Fruit fly (Drosophila melanogaster) whole organism, embryonic: ENCODE measurements around the gene Tbca.

Experiments used
- ATbp ChIP-seq: fragments of 200-800 bp; sonication (Bioruptor generic); optimal IDR thresholded peaks from 2 replicates; lab custom pipeline; 2017; ENCODE audit warnings: missing biosample characterization, mild to moderate bottlenecking, missing genetic modification characterization, missing genetic modification reagents
- BtbVII ChIP-seq: fragments of 200-800 bp; sonication (Bioruptor generic); optimal IDR thresholded peaks from 3 replicates; lab custom pipeline; 2017; ENCODE audit warnings: missing biosample characterization, mild to moderate bottlenecking, missing genetic modification characterization
- CG12071 ChIP-seq: fragments of 200-800 bp; sonication (Bioruptor generic); optimal IDR thresholded peaks from 3 replicates; lab custom pipeline; 2018; ENCODE audit warnings: missing biosample characterization, mild to moderate bottlenecking, missing genetic modification characterization
- CG14710 ChIP-seq: fragments of 200-800 bp; sonication (Bioruptor generic); optimal IDR thresholded peaks from 3 replicates; lab custom pipeline; 2019; ENCODE audit warnings: missing biosample characterization, mild to moderate bottlenecking, missing genetic modification characterization, moderate library complexity
- CG15011 ChIP-seq: fragments of 200-800 bp; sonication (Bioruptor generic); optimal IDR thresholded peaks from 3 replicates; lab custom pipeline; 2018; ENCODE audit warnings: missing biosample characterization, mild to moderate bottlenecking, missing genetic modification characterization
- CG1603 ChIP-seq: fragments of 200-800 bp; sonication (Bioruptor generic); optimal IDR thresholded peaks from 2 replicates; lab custom pipeline; 2019; ENCODE audit warnings: missing biosample characterization, mild to moderate bottlenecking, missing genetic modification characterization, moderate library complexity
- CG16813 ChIP-seq: fragments of 200-800 bp; sonication (Bioruptor generic); IDR thresholded peaks from 3 replicates; pipeline ENCODE4 v1.3.6; 2022; ENCODE audit warnings: missing biosample characterization, missing genetic modification characterization; ENCODE audit not compliant: partially characterized antibody
- CG18619 ChIP-seq: fragments of 200-800 bp; sonication (Bioruptor generic); optimal IDR thresholded peaks from 3 replicates; lab custom pipeline; 2017; ENCODE audit warnings: missing biosample characterization, mild to moderate bottlenecking, missing genetic modification characterization
- CG2202 ChIP-seq: fragments of 200-800 bp; sonication (Bioruptor generic); optimal IDR thresholded peaks from 2 replicates; lab custom pipeline; 2018; ENCODE audit warnings: missing biosample characterization, mild to moderate bottlenecking, missing genetic modification characterization
- CG30403 ChIP-seq: fragments of 200-800 bp; sonication (Bioruptor generic); optimal IDR thresholded peaks from 3 replicates; lab custom pipeline; 2016; ENCODE audit warnings: missing biosample characterization, missing genetic modification characterization
- CG4404 ChIP-seq: fragments of 200-800 bp; sonication (Bioruptor generic); IDR thresholded peaks from 2 replicates; pipeline ENCODE4 v1.3.6; 2022; ENCODE audit warnings: missing biosample characterization, missing genetic modification characterization
- CG8089 ChIP-seq: fragments of 200-800 bp; sonication (Bioruptor generic); optimal IDR thresholded peaks from 3 replicates; lab custom pipeline; 2016; ENCODE audit warnings: missing biosample characterization, missing genetic modification characterization
- CG8478 ChIP-seq: fragments of >200 bp; optimal IDR thresholded peaks from 2 replicates; lab custom pipeline; 2018
- CG9727 ChIP-seq: fragments of 200-800 bp; sonication (Bioruptor generic); optimal IDR thresholded peaks from 3 replicates; lab custom pipeline; 2017; ENCODE audit warnings: missing biosample characterization, mild to moderate bottlenecking, missing genetic modification characterization
- CTCF ChIP-seq: fragments of 200-800 bp; sonication (Bioruptor generic); optimal IDR thresholded peaks from 2 replicates; lab custom pipeline; 2017; ENCODE audit warnings: missing biosample characterization, mild to moderate bottlenecking, missing genetic modification characterization, moderate library complexity
- Dek ChIP-seq: fragments of 200-800 bp; sonication (Bioruptor generic); optimal IDR thresholded peaks from 3 replicates; lab custom pipeline; 2019; ENCODE audit warnings: missing biosample characterization, mild to moderate bottlenecking, missing genetic modification characterization, moderate library complexity
- Dip3 ChIP-seq: fragments of 200-800 bp; sonication (Bioruptor generic); optimal IDR thresholded peaks from 3 replicates; lab custom pipeline; 2016; ENCODE audit warnings: missing biosample characterization, missing genetic modification characterization
- Eip74EF ChIP-seq, 2 experiments: fragments of 200-800 bp in 1 of 2; fragments of >200 bp in 1 of 2; sonication (Bioruptor generic) in 1 of 2; optimal IDR thresholded peaks; 2 replicates each; lab custom pipeline; 2017 to 2019; ENCODE audit warnings: missing biosample characterization in 2 of 2, missing genetic modification characterization in 2 of 2, mild to moderate bottlenecking in 1 of 2, moderate library complexity in 1 of 2
- Fer3 ChIP-seq: fragments of 200-800 bp; sonication (Bioruptor generic); optimal IDR thresholded peaks from 2 replicates; lab custom pipeline; 2018; ENCODE audit warnings: missing biosample characterization, mild to moderate bottlenecking, missing genetic modification characterization, moderate library complexity
- HmgZ ChIP-seq: fragments of 200-800 bp; sonication (Bioruptor generic); optimal IDR thresholded peaks from 2 replicates; lab custom pipeline; 2018; ENCODE audit warnings: missing biosample characterization, mild to moderate bottlenecking, missing genetic modification characterization
- Med ChIP-seq: fragments of 200-800 bp; sonication (Bioruptor generic); peaks from one replicate; lab custom pipeline; 2016; ENCODE audit warnings: missing biosample characterization, missing genetic modification characterization, mild to moderate bottlenecking, inconsistent platforms, moderate library complexity
- Ptx1 ChIP-seq: fragments of 200-800 bp; sonication (Bioruptor generic); IDR thresholded peaks from 2 replicates; pipeline ENCODE4 v1.3.6; 2022; ENCODE audit warnings: missing biosample characterization, missing genetic modification characterization
- Xrp1 ChIP-seq: fragments of 200-800 bp; sonication (Bioruptor generic); IDR thresholded peaks from 2 replicates; pipeline ENCODE4 v1.3.6; 2022; ENCODE audit warnings: missing biosample characterization, missing genetic modification characterization
- ap ChIP-seq: fragments of 200-800 bp; sonication (Bioruptor generic); IDR thresholded peaks from 2 replicates; pipeline ENCODE4 v1.3.6; 2022; ENCODE audit warnings: missing biosample characterization, missing genetic modification characterization
- ara ChIP-seq: fragments of 200-800 bp; sonication (Bioruptor generic); IDR thresholded peaks from 2 replicates; pipeline ENCODE4 v1.3.6; 2022; ENCODE audit warnings: missing biosample characterization, missing genetic modification characterization
- bcd ChIP-seq: fragments of 200-800 bp; sonication (Bioruptor generic); optimal IDR thresholded peaks from 2 replicates; lab custom pipeline; 2017; ENCODE audit warnings: missing biosample characterization, mild to moderate bottlenecking, missing genetic modification characterization
- cad ChIP-seq: fragments of >200 bp; optimal IDR thresholded peaks from 2 replicates; lab custom pipeline; 2017; ENCODE audit warnings: missing biosample characterization, missing genetic modification characterization
- chn ChIP-seq: fragments of 200-800 bp; sonication (Bioruptor generic); optimal IDR thresholded peaks from 2 replicates; lab custom pipeline; 2016; ENCODE audit warnings: missing biosample characterization, missing genetic modification characterization
- crol ChIP-seq: fragments of 200-800 bp; sonication (Bioruptor generic); IDR thresholded peaks from 2 replicates; pipeline ENCODE4 v1.3.6; 2022; ENCODE audit warnings: missing biosample characterization, missing genetic modification characterization
- dati ChIP-seq: fragments of 200-800 bp; sonication (Bioruptor generic); IDR thresholded peaks from 2 replicates; pipeline ENCODE4 v1.3.6; 2022; ENCODE audit warnings: missing biosample characterization, missing genetic modification characterization
- dmrt11E ChIP-seq: fragments of 200-800 bp; sonication (Bioruptor generic); optimal IDR thresholded peaks from 3 replicates; lab custom pipeline; 2018; ENCODE audit warnings: missing biosample characterization, mild to moderate bottlenecking, missing genetic modification characterization, moderate library complexity
- esg ChIP-seq: fragments of 200-800 bp; sonication (Bioruptor generic); conservative IDR thresholded peaks from 2 replicates; pipeline ENCODE4 v1.3.6; 2022; ENCODE audit warnings: missing biosample characterization, missing genetic modification characterization
- exex ChIP-seq: fragments of 200-800 bp; sonication (Bioruptor generic); optimal IDR thresholded peaks from 4 replicates; lab custom pipeline; 2018; ENCODE audit warnings: missing biosample characterization, mild to moderate bottlenecking, missing genetic modification characterization, moderate library complexity
- gem ChIP-seq: fragments of 200-800 bp; sonication (Bioruptor generic); optimal IDR thresholded peaks from 2 replicates; lab custom pipeline; 2019; ENCODE audit warnings: missing biosample characterization, mild to moderate bottlenecking, missing genetic modification characterization, moderate library complexity
- gfzf ChIP-seq: fragments of 200-800 bp; sonication (Bioruptor generic); optimal IDR thresholded peaks from 2 replicates; lab custom pipeline; 2016; ENCODE audit warnings: missing biosample characterization, mild to moderate bottlenecking, missing genetic modification characterization, moderate library complexity
- ham ChIP-seq: fragments of 200-800 bp; sonication (Bioruptor generic); IDR thresholded peaks from 2 replicates; pipeline ENCODE4 v1.3.6; 2022; ENCODE audit warnings: missing biosample characterization, missing genetic modification characterization
- jumu ChIP-seq: fragments of 200-800 bp; sonication (Bioruptor generic); optimal IDR thresholded peaks from 3 replicates; lab custom pipeline; 2016; ENCODE audit warnings: missing biosample characterization, missing genetic modification characterization
- kah ChIP-seq: fragments of 200-800 bp; sonication (Bioruptor generic); optimal IDR thresholded peaks from 2 replicates; lab custom pipeline; 2018; ENCODE audit warnings: missing biosample characterization, mild to moderate bottlenecking, missing genetic modification characterization
- lola ChIP-seq, 3 experiments: fragments of >200 bp in 2 of 3; fragments of 200-800 bp in 1 of 3; sonication (Bioruptor generic) in 1 of 3; optimal IDR thresholded peaks; 2 replicates each; lab custom pipeline; 2017 to 2019; ENCODE audit warnings: missing biosample characterization in 3 of 3, missing genetic modification characterization in 3 of 3, mild to moderate bottlenecking in 1 of 3, moderate library complexity in 1 of 3
- mam ChIP-seq: fragments of 200-800 bp; sonication (Bioruptor generic); optimal IDR thresholded peaks from 3 replicates; lab custom pipeline; 2016; ENCODE audit warnings: missing biosample characterization, missing genetic modification characterization
- mirr ChIP-seq: fragments of 200-800 bp; sonication (Bioruptor generic); optimal IDR thresholded peaks from 3 replicates; lab custom pipeline; 2018; ENCODE audit warnings: missing biosample characterization, mild to moderate bottlenecking, missing genetic modification characterization
- otp ChIP-seq: fragments of 200-800 bp; sonication (Bioruptor generic); IDR thresholded peaks from 3 replicates; pipeline ENCODE4, ENCODE4 v1.3.6; 2022; ENCODE audit warnings: missing biosample characterization, missing genetic modification characterization
- pfk ChIP-seq: fragments of 200-800 bp; sonication (Bioruptor generic); optimal IDR thresholded peaks from 2 replicates; lab custom pipeline; 2018; ENCODE audit warnings: missing biosample characterization, mild to moderate bottlenecking, missing genetic modification characterization, moderate library complexity
- row ChIP-seq: fragments of 200-800 bp; sonication (Bioruptor generic); IDR thresholded peaks from 3 replicates; pipeline ENCODE4 v1.3.6; 2022; ENCODE audit warnings: missing biosample characterization, missing genetic modification characterization
- salm ChIP-seq: fragments of 200-800 bp; sonication (Bioruptor generic); optimal IDR thresholded peaks from 2 replicates; lab custom pipeline; 2018; ENCODE audit warnings: missing biosample characterization, mild to moderate bottlenecking, missing genetic modification characterization
- schlank ChIP-seq: fragments of 200-800 bp; sonication (Bioruptor generic); optimal IDR thresholded peaks from 2 replicates; lab custom pipeline; 2018; ENCODE audit warnings: missing biosample characterization, mild to moderate bottlenecking, missing genetic modification characterization
- sima ChIP-seq: fragments of 200-800 bp; sonication (Bioruptor generic); optimal IDR thresholded peaks from 2 replicates; lab custom pipeline; 2016; ENCODE audit warnings: missing biosample characterization, missing genetic modification characterization
- stwl ChIP-seq: fragments of 200-800 bp; sonication (Bioruptor generic); optimal IDR thresholded peaks from 3 replicates; lab custom pipeline; 2018; ENCODE audit warnings: missing biosample characterization, mild to moderate bottlenecking, missing genetic modification characterization, moderate library complexity
- tap ChIP-seq: fragments of 200-800 bp; optimal IDR thresholded peaks from 3 replicates; lab custom pipeline; 2019; ENCODE audit warnings: missing biosample characterization, mild to moderate bottlenecking, missing genetic modification characterization, moderate library complexity
- twi ChIP-seq: fragments of 200-800 bp; optimal IDR thresholded peaks from 2 replicates; lab custom pipeline; 2019; ENCODE audit warnings: missing biosample characterization, mild to moderate bottlenecking, missing genetic modification characterization, moderate library complexity
- zfh1 ChIP-seq: fragments of 200-800 bp; sonication (Bioruptor generic); IDR thresholded peaks from 3 replicates; pipeline ENCODE4 v1.3.6; 2022; ENCODE audit warnings: missing biosample characterization, missing genetic modification characterization

Gene Tbca

DNA sequence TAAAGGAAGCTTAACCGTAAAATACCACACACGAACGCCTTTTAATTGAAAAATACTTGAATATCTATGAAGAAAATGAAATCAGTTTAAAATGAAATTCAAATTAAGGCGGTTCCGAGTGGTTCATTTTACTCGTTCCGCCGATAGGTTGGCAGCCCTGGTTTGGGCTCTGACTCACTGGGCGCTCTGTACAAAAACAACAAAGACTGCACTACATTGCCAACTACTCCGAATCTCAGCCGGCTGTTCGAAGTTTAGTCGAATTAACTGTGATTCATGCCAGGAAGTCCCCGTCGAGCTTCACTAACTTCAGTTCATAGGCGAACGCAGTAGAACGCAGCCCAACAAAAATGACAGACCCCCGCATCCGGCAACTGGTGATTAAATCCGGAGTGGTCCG is at the start of gene Tbca (continued):
- TF ChIP-seq CG14710 (tag; lab: Kevin White, UChicago): peak; percentile 22
- peak; percentile 59 for TF ChIP-seq CTCF (GFP tag; lab: Kevin White, UChicago)
- no peak for TF ChIP-seq BtbVII (GFP tag; lab: Kevin White, UChicago)
- TF ChIP-seq CG18619 (GFP tag; lab: Kevin White, UChicago): no peak
- no peak for TF ChIP-seq kah
- TF ChIP-seq ham (GFP tag; lab: Robert Waterston, UW): no peak
- TF ChIP-seq bcd (GFP tag; lab: Kevin White, UChicago): no peak
- no peak for TF ChIP-seq sima
- TF ChIP-seq CG12071: no peak
- TF ChIP-seq Dip3 (GFP tag; lab: Kevin White, UChicago): no peak
- TF ChIP-seq CG2202 (tag; lab: Kevin White, UChicago): no peak
- peak; percentile 53; the same call in 2 of the 3 replicates for TF ChIP-seq CG16813 (GFP tag; lab: Robert Waterston, UW)
- no peak for TF ChIP-seq mirr (GFP tag; lab: Kevin White, UChicago)
- TF ChIP-seq Dek (tag; lab: Kevin White, UChicago): no peak
- peak; percentile 52 for TF ChIP-seq HmgZ
- no peak for TF ChIP-seq ap (GFP tag; lab: Robert Waterston, UW)
- no peak for TF ChIP-seq CG15011
- peak; percentile 54 for TF ChIP-seq CG1603 (tag; lab: Kevin White, UChicago)
- no peak for TF ChIP-seq jumu (GFP tag; lab: Kevin White, UChicago)
- no peak for TF ChIP-seq esg (GFP tag; lab: Robert Waterston, UW)
- no peak for TF ChIP-seq CG8478 (lab: Kevin White, UChicago)
- no peak for TF ChIP-seq exex (tag; lab: Kevin White, UChicago)
- TF ChIP-seq, all 482 proteins: peak for 58

- TF ChIP-seq salm (tag; lab: Kevin White, UChicago): no peak
- no peak for TF ChIP-seq ATbp
- TF ChIP-seq lola (GFP tag; optimal IDR thresholded peaks at IDR 0.05; lab: Kevin White, UChicago): peak in 1 of 3 experiments; percentile 54
- peak; percentile 16 for TF ChIP-seq CG9727 (GFP tag; lab: Kevin White, UChicago)
- no peak for TF ChIP-seq tap (tag; lab: Kevin White, UChicago)
- peak; percentile 75 for TF ChIP-seq dmrt11E (tag; lab: Kevin White, UChicago)
- no peak for TF ChIP-seq jumu (GFP tag; lab: Kevin White, UChicago)
- TF ChIP-seq CG4404 (GFP tag; lab: Robert Waterston, UW): no peak
- no peak for TF ChIP-seq pfk (GFP tag; lab: Kevin White, UChicago)
- peak; percentile 64 for TF ChIP-seq Xrp1 (GFP tag; lab: Robert Waterston, UW)
- TF ChIP-seq CG30403: peak; percentile 18
- no peak for TF ChIP-seq exex (tag; lab: Kevin White, UChicago)
- TF ChIP-seq mam (GFP tag; lab: Kevin White, UChicago): no peak
- no peak for TF ChIP-seq gfzf (GFP tag; lab: Kevin White, UChicago)
- TF ChIP-seq chn (GFP tag; lab: Kevin White, UChicago): peak; percentile 1
- peak; percentile 50; the same call in 2 of the 3 replicates for TF ChIP-seq row (GFP tag; lab: Robert Waterston, UW)
- TF ChIP-seq Eip74EF (GFP tag; optimal IDR thresholded peaks at IDR 0.05; lab: Kevin White, UChicago): no peak
- TF ChIP-seq gem (tag; lab: Kevin White, UChicago): peak; percentile 51
- TF ChIP-seq schlank (tag; lab: Kevin White, UChicago): no peak
- TF ChIP-seq otp (GFP tag; lab: Robert Waterston, UW): 0 out of 3 replicates have a peak, but pooled peaks have one; percentile 51
- peak; percentile 9 for TF ChIP-seq CG8089 (GFP tag; lab: Kevin White, UChicago)
- no peak for TF ChIP-seq Ptx1 (GFP tag; lab: Robert Waterston, UW)
- no peak for TF ChIP-seq dati (GFP tag; lab: Robert Waterston, UW)
- TF ChIP-seq Med (GFP tag; lab: Kevin White, UChicago): peak; percentile 20
- no peak for TF ChIP-seq Fer3 (tag; lab: Kevin White, UChicago)
- TF ChIP-seq cad (GFP tag; lab: Kevin White, UChicago): no peak
- TF ChIP-seq twi (tag; lab: Kevin White, UChicago): no peak
- no peak for TF ChIP-seq stwl (tag; lab: Kevin White, UChicago)
- TF ChIP-seq crol (GFP tag; lab: Robert Waterston, UW): no peak
- TF ChIP-seq ara: 0 out of 2 replicates have a peak, but pooled peaks have one; percentile 41
- TF ChIP-seq CG1603 (tag; lab: Kevin White, UChicago): peak; percentile 69
- 0 out of 3 replicates have a peak, but pooled peaks have one; percentile 11 for TF ChIP-seq zfh1
Measured at dm6 chr3R:31696664-31697063, 46.6 kb upstream of the Tbca start.
